Fruit fly (Drosophila melanogaster) whole organism, wandering third instar larva: ENCODE measurements around the gene CG6959.

Experiments used
- Abd-B ChIP-seq: fragments of >200 bp; optimal IDR thresholded peaks from 2 replicates; lab custom pipeline; 2017; ENCODE audit warnings: missing biosample characterization, missing genetic modification characterization
- CrebA ChIP-seq: fragments of 200-800 bp; sonication (Bioruptor generic); optimal IDR thresholded peaks from 2 replicates; lab custom pipeline; 2016; ENCODE audit warnings: missing biosample characterization, mild to moderate bottlenecking, missing genetic modification characterization, borderline replicate concordance
- Myc ChIP-seq: fragments of >200 bp; optimal IDR thresholded peaks from 2 replicates; lab custom pipeline; 2017
- OdsH ChIP-seq: fragments of 200-800 bp; sonication (Bioruptor generic); optimal IDR thresholded peaks from 2 replicates; lab custom pipeline; 2016; ENCODE audit warnings: missing biosample characterization, mild to moderate bottlenecking, missing genetic modification characterization
- pan ChIP-seq: fragments of >200 bp; optimal IDR thresholded peaks from 2 replicates; lab custom pipeline; 2017
- sv ChIP-seq: fragments of 200-800 bp; sonication (Bioruptor generic); optimal IDR thresholded peaks from 3 replicates; lab custom pipeline; 2016; ENCODE audit warnings: missing biosample characterization, missing genetic modification characterization

DNA sequence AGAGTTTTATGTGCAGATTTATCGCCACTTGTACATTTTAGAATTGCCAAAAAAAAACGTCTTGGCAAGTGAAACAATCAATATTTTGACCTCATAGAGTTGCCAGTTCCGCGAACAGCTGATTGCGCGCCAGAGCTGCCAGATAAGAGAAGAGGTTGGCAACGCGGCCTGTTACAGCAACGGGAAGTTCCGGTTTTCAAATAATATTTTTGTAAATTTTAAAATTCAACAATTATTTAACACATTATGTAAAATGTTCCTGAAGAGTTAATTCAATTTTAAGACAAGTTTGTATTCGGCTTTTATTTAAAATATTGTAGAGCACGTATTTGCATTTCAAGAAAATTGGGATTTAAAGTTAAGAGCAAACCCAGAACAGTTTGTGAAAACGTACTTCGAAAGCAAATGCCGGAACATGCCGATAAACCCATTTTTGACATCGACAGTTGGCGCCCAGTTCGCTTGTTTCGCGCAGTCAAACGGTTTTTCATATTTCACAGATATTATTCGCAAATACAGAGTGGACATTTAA is 82.5 kb downstream of the CG6959 start, which contains the start of the genes prd1 and HisCl1:
- TF ChIP-seq sv (GFP tag; lab: Kevin White, UChicago) (peak; percentile 41), pan (no peak), Myc (no peak), Abd-B (GFP tag; lab: Kevin White, UChicago) (no peak), CrebA (GFP tag; lab: Kevin White, UChicago) (no peak), OdsH (GFP tag; lab: Kevin White, UChicago) (peak; percentile 41)
